Fruit fly (Drosophila melanogaster): ENCODE data around the gene gammaTub37C.

DNA sequence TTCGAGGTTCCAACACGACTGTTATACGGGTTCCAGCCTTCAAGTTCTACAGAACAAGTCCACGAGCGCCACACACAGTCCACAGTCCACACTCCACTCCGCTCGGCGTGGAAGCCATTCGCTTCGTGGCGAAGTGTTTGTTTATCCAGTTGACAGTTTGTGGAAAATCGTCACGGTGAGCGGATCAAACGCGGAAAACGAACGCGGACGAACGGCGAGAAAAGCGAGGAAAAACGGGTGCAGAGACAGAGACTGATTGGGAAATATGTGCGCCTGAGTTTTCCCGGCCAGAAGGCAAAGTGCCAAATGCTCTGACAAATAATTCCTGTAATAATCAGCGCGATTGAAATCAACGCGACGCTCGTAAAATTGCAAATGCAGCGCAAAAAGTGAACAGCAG lies 4.7 kb upstream of the gammaTub37C start, which contains the start of gene drl:
- TF ChIP-seq CTCF (optimal IDR thresholded peaks at IDR 0.05) (no peak), CG8478 (optimal IDR thresholded peaks at IDR 0.05) (no peak)

Measured in S2 (cell line).